Worm (Caenorhabditis elegans) whole organism, late embryonic: ENCODE measurements around the gene R10E11.9.

Experiments used
- C38D4.7 ChIP-seq: fragments of 200-800 bp; sonication (Bioruptor generic); optimal IDR thresholded peaks from 2 replicates; lab custom pipeline; 2018; ENCODE audit warnings: mild to moderate bottlenecking, missing genetic modification characterization, moderate library complexity, missing compliant biosample characterization
- K02D7.2 ChIP-seq: sonication (generic microtip); optimal IDR thresholded peaks from 2 replicates; lab custom pipeline; 2017; ENCODE audit warnings: mild to moderate bottlenecking, missing genetic modification characterization, missing compliant biosample characterization
- T23F11.4 ChIP-seq: fragments of 200-800 bp; sonication (Bioruptor generic); optimal IDR thresholded peaks from 2 replicates; lab custom pipeline; 2018; ENCODE audit warnings: mild to moderate bottlenecking, missing genetic modification characterization, missing compliant biosample characterization
- ceh-19 ChIP-seq: fragments of 200-800 bp; sonication (Bioruptor generic); optimal IDR thresholded peaks from 2 replicates; lab custom pipeline; 2018; ENCODE audit warnings: mild to moderate bottlenecking, missing genetic modification characterization, missing compliant biosample characterization
- ceh-2 ChIP-seq: sonication (generic microtip); optimal IDR thresholded peaks from 2 replicates; lab custom pipeline; 2016; ENCODE audit warnings: missing genotype, missing genetic modification characterization, missing compliant biosample characterization
- ceh-22 ChIP-seq: sonication (generic microtip); optimal IDR thresholded peaks from 2 replicates; lab custom pipeline; 2017; ENCODE audit warnings: missing biosample characterization, missing genetic modification characterization
- ceh-24 ChIP-seq: sonication (generic microtip); optimal IDR thresholded peaks from 2 replicates; lab custom pipeline; 2016; ENCODE audit warnings: mild to moderate bottlenecking, missing genetic modification characterization, missing compliant biosample characterization
- ceh-30 ChIP-seq: fragments of 150-350 bp; optimal IDR thresholded peaks from 2 replicates; lab custom pipeline; 2014; ENCODE audit warnings: missing biosample characterization, missing genetic modification characterization
- ceh-48 ChIP-seq: sonication (generic microtip); optimal IDR thresholded peaks from 2 replicates; lab custom pipeline; 2016; ENCODE audit warnings: missing genetic modification characterization, inconsistent platforms, missing compliant biosample characterization
- dmd-4 ChIP-seq: sonication (generic microtip); optimal IDR thresholded peaks from 2 replicates; lab custom pipeline; 2016; ENCODE audit warnings: borderline replicate concordance, missing genetic modification characterization, missing compliant biosample characterization
- dve-1 ChIP-seq: sonication (generic microtip); optimal IDR thresholded peaks from 2 replicates; lab custom pipeline; 2017; ENCODE audit warnings: antibody characterized with exemption, mild to moderate bottlenecking, missing genetic modification characterization, missing compliant biosample characterization
- elt-2 ChIP-seq: sonication (generic microtip); optimal IDR thresholded peaks from 2 replicates; lab custom pipeline; 2016; ENCODE audit warnings: missing genetic modification reagents, missing genetic modification characterization, missing compliant biosample characterization
- ets-4 ChIP-seq: sonication (generic microtip); optimal IDR thresholded peaks from 2 replicates; lab custom pipeline; 2016; ENCODE audit warnings: missing genetic modification characterization, missing compliant biosample characterization
- eyg-1 ChIP-seq: sonication (generic microtip); optimal IDR thresholded peaks from 2 replicates; lab custom pipeline; 2016; ENCODE audit warnings: missing genotype, missing genetic modification characterization, missing compliant biosample characterization
- fkh-10 ChIP-seq: fragments of 150-350 bp; optimal IDR thresholded peaks from 2 replicates; lab custom pipeline; 2014; ENCODE audit warnings: missing biosample characterization, missing genetic modification reagents, missing genetic modification characterization
- gmeb-2 ChIP-seq: sonication (generic microtip); optimal IDR thresholded peaks from 2 replicates; lab custom pipeline; 2016; ENCODE audit warnings: missing genetic modification characterization, inconsistent platforms, missing compliant biosample characterization
- hlh-13 ChIP-seq: fragments of 200-800 bp; sonication (Bioruptor generic); optimal IDR thresholded peaks from 2 replicates; lab custom pipeline; 2018; ENCODE audit warnings: mild to moderate bottlenecking, missing genetic modification characterization, missing compliant biosample characterization
- hlh-15 ChIP-seq: sonication (generic microtip); optimal IDR thresholded peaks from 2 replicates; lab custom pipeline; 2016; ENCODE audit warnings: missing genetic modification characterization, missing compliant biosample characterization
- lim-6 ChIP-seq: sonication (generic microtip); optimal IDR thresholded peaks from 2 replicates; lab custom pipeline; 2016; ENCODE audit warnings: missing genetic modification characterization, missing compliant biosample characterization
- nfya-1 ChIP-seq: sonication (generic microtip); optimal IDR thresholded peaks from 2 replicates; lab custom pipeline; 2017; ENCODE audit warnings: missing genetic modification characterization, mild to moderate bottlenecking, missing compliant biosample characterization, antibody characterized with exemption, moderate library complexity
- nhr-232 ChIP-seq: sonication (generic microtip); optimal IDR thresholded peaks from 2 replicates; lab custom pipeline; 2016; ENCODE audit warnings: missing genetic modification characterization, missing compliant biosample characterization
- pag-3 ChIP-seq: sonication (generic microtip); optimal IDR thresholded peaks from 2 replicates; lab custom pipeline; 2016; ENCODE audit warnings: missing compliant biosample characterization, missing genetic modification characterization, borderline replicate concordance
- pat-9 ChIP-seq: fragments of 200-800 bp; sonication (Bioruptor generic); optimal IDR thresholded peaks from 2 replicates; lab custom pipeline; 2018; ENCODE audit warnings: mild to moderate bottlenecking, missing genetic modification characterization, moderate library complexity, missing compliant biosample characterization
- pha-4 ChIP-seq: fragments of 150-350 bp; optimal IDR thresholded peaks from 2 replicates; lab custom pipeline; 2018; ENCODE audit warnings: missing biosample characterization, missing genetic modification reagents, missing genetic modification characterization
- pros-1 ChIP-seq: fragments of 150-350 bp; optimal IDR thresholded peaks from 2 replicates; lab custom pipeline; 2014; ENCODE audit warnings: missing biosample characterization, missing genetic modification reagents, missing genetic modification characterization
- sdc-2 ChIP-seq: sonication (generic microtip); optimal IDR thresholded peaks from 2 replicates; lab custom pipeline; 2016; ENCODE audit warnings: missing genotype, missing genetic modification characterization, missing compliant biosample characterization
- sox-2 ChIP-seq: fragments of 200-800 bp; sonication (Bioruptor generic); IDR thresholded peaks from 2 replicates; pipeline ENCODE4 v1.3.6; 2022; ENCODE audit warnings: missing genetic modification reagents, missing genetic modification characterization, missing compliant biosample characterization
- sox-4 ChIP-seq: sonication (generic microtip); optimal IDR thresholded peaks from 2 replicates; lab custom pipeline; 2017; ENCODE audit warnings: mild to moderate bottlenecking, missing genetic modification characterization, inconsistent platforms, missing compliant biosample characterization
- tbx-2 ChIP-seq: sonication (generic microtip); optimal IDR thresholded peaks from 2 replicates; lab custom pipeline; 2016; ENCODE audit warnings: missing genetic modification characterization, missing compliant biosample characterization
- tbx-7 ChIP-seq: sonication (generic microtip); optimal IDR thresholded peaks from 2 replicates; lab custom pipeline; 2016; ENCODE audit warnings: missing genotype, missing genetic modification characterization, missing compliant biosample characterization
- ttx-3 ChIP-seq: sonication (generic microtip); optimal IDR thresholded peaks from 2 replicates; lab custom pipeline; 2016; ENCODE audit warnings: missing genetic modification reagents, missing genetic modification characterization, missing compliant biosample characterization
- unc-42 ChIP-seq: sonication (generic microtip); optimal IDR thresholded peaks from 2 replicates; lab custom pipeline; 2016; ENCODE audit warnings: missing genotype, missing genetic modification characterization, missing compliant biosample characterization
- unc-55 ChIP-seq: sonication (generic microtip); optimal IDR thresholded peaks from 2 replicates; lab custom pipeline; 2017; ENCODE audit warnings: missing biosample characterization, missing genetic modification reagents, missing genetic modification characterization
- zip-5 ChIP-seq: sonication (generic microtip); optimal IDR thresholded peaks from 2 replicates; lab custom pipeline; 2016; ENCODE audit warnings: missing genetic modification characterization, missing compliant biosample characterization
- ztf-16 ChIP-seq: sonication (generic microtip); optimal IDR thresholded peaks from 2 replicates; lab custom pipeline; 2017; ENCODE audit warnings: missing genetic modification characterization, missing compliant biosample characterization

The R10E11.9 gene

DNA sequence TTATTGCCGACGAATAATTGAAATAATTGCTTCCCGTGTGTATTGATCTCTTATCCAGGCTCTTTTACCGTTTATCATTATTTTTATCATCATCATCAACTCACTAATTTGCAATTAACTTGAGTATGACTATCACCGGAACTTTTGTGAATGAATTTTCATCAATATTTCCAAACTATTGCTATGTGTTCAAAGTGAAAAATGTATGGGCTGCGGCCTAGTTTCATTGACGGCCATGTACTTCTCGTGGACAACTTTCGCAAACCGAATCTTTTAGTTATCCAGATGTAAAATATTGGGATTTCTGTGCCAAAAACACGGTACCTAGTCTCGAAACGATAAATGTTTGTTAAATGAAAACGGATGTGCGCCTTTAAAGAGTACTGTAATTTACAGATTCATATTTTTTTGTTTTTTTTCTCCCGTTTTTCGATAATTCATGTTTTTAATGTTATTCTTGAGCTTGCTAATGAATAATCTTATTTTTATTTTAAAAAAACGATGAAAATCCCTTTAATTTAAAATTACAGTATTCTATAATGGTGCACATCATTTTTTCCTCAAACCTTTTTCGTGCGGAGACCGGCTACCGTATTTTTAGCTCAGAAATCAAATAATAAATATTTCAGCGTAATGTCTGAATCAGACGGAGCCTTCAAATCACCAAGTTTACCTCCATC lies 5.2 kb upstream of the R10E11.9 start, which contains the start of gene ZK632.2:
TSS of gene ZK632.2 (plus strand) at position 630 of the 680 bp plus-strand sequence.
- TF ChIP-seq gmeb-2 (tag; lab: Kevin White, UChicago) (no peak), fkh-10 (no peak), C38D4.7 (GFP tag; lab: Kevin White, UChicago) (no peak), ceh-24 (tag; lab: Kevin White, UChicago) (no peak), nhr-232 (no peak), T23F11.4 (GFP tag; lab: Kevin White, UChicago) (no peak), zip-5 (no peak), ceh-30 (tag; lab: Kevin White, UChicago) (no peak), ttx-3 (tag; lab: Kevin White, UChicago) (no peak), sdc-2 (tag; lab: Kevin White, UChicago) (no peak), ztf-16 (tag; lab: Kevin White, UChicago) (no peak), eyg-1 (tag; lab: Kevin White, UChicago) (no peak), lim-6 (tag; lab: Kevin White, UChicago) (no peak), pha-4 (tag; lab: Kevin White, UChicago) (no peak)

ce11 chrIII:9796448-9796847 lies 3.0 kb upstream of the R10E11.9 start, which contains the start of gene srxa-10:
srxa-10 (minus strand) TSS chrIII:9796548.
- TF ChIP-seq dmd-4 (tag; lab: Kevin White, UChicago) (no peak), dve-1 (tag; lab: Kevin White, UChicago) (no peak), hlh-13 (GFP tag; lab: Kevin White, UChicago) (no peak), tbx-2 (no peak), fkh-10 (no peak), ceh-2 (no peak), pros-1 (tag; lab: Kevin White, UChicago) (no peak), ceh-22 (tag; lab: Kevin White, UChicago) (no peak), ets-4 (tag; lab: Kevin White, UChicago) (no peak), tbx-7 (tag; lab: Kevin White, UChicago) (no peak)

- TF ChIP-seq eyg-1 (tag; lab: Kevin White, UChicago) (no peak), hlh-13 (GFP tag; lab: Kevin White, UChicago) (no peak), hlh-15 (tag; lab: Kevin White, UChicago) (no peak), sox-4 (no peak), nfya-1 (tag; lab: Kevin White, UChicago) (peak; percentile 51), pag-3 (tag; lab: Kevin White, UChicago) (no peak), unc-55 (no peak), gmeb-2 (tag; lab: Kevin White, UChicago) (no peak)
- TF ChIP-seq, all 69 proteins: peak for 1
Observed at ce11 chrIII:9789607-9790073, 3.8 kb downstream of the R10E11.9 start, which contains the start of gene R10E11.5. R10E11.5 (minus strand) TSS chrIII:9789657.

ce11 chrIII:9789083-9789482 lies 4.4 kb downstream of the R10E11.9 start:
- TF ChIP-seq ceh-19 (GFP tag; lab: Kevin White, UChicago) (no peak), nfya-1 (tag; lab: Kevin White, UChicago) (peak; percentile 84), ceh-2 (no peak)

- TF ChIP-seq nfya-1 (tag; lab: Kevin White, UChicago): no peak
- no peak for TF ChIP-seq pat-9 (tag; lab: Kevin White, UChicago)
- peak; percentile 79 for TF ChIP-seq elt-2 (tag; lab: Kevin White, UChicago)
- no peak for TF ChIP-seq sox-2 (GFP tag; lab: Robert Waterston, UW)
- no peak for TF ChIP-seq unc-42
- no peak for TF ChIP-seq K02D7.2
- TF ChIP-seq ceh-48 (tag; lab: Kevin White, UChicago): no peak
Observed at ce11 chrIII:9786776-9787175, 6.7 kb downstream of the R10E11.9 start.
